Worm (Caenorhabditis elegans) whole organism, L4/young adult: Measurements from ENCODE around the gene pqn-48.

Experiments used
- W03F9.2 ChIP-seq: fragments of 150-350 bp; optimal IDR thresholded peaks from 2 replicates; lab custom pipeline; 2014; ENCODE audit warnings: missing biosample characterization, missing genetic modification characterization
- dao-5 ChIP-seq: sonication (generic microtip); optimal IDR thresholded peaks from 2 replicates; lab custom pipeline; 2016; ENCODE audit warnings: missing genotype, missing genetic modification characterization, moderate library complexity, missing compliant biosample characterization
- him-1 ChIP-seq: sonication (generic microtip); optimal IDR thresholded peaks from 2 replicates; lab custom pipeline; 2016; ENCODE audit warnings: missing genotype, missing genetic modification reagents, missing genetic modification characterization, missing compliant biosample characterization

- TF ChIP-seq him-1 (tag; lab: Kevin White, UChicago) (no peak), dao-5 (tag; lab: Kevin White, UChicago) (no peak), W03F9.2 (tag; lab: Kevin White, UChicago) (no peak)
Measured at ce11 chrII:4067258-4067657, 28.6 kb downstream of the pqn-48 start, which contains the start of gene W06A11.1.
